Worm (Caenorhabditis elegans): ENCODE results near the gene C18A11.2.

The C18A11.2 gene

ce11 chrX:8019665-8020064, 47.7 kb upstream of the C18A11.2 start (continued):
- TF ChIP-seq zfp-3 (GFP tag; conservative IDR thresholded peaks at IDR 0.05) (0 out of 2 replicates have a peak, but pooled peaks have one; percentile 51), Y75B8A.6 (GFP tag; IDR thresholded peaks at IDR 0.05) (0 out of 2 replicates have a peak, but pooled peaks have one; percentile 46), Y5F2A.4 (GFP tag; optimal IDR thresholded peaks at IDR 0.05) (no peak), jun-1 (tag; optimal IDR thresholded peaks at IDR 0.05) (no peak), rbr-2 (tag; optimal IDR thresholded peaks at IDR 0.05) (peak; percentile 88), egl-43 (GFP tag; IDR thresholded peaks at IDR 0.05) (peak; percentile 93), mxl-3 (GFP tag; optimal IDR thresholded peaks at IDR 0.05) (peak; percentile 96), nhr-111 (GFP tag; optimal IDR thresholded peaks at IDR 0.05) (peak; percentile 18), hlh-30 (tag; optimal IDR thresholded peaks at IDR 0.05; ENCODE audit: insufficient read depth) (peak; percentile 99), dmd-6 (GFP tag; IDR thresholded peaks at IDR 0.05) (peak; percentile 89), Y48G9A.11 (GFP tag; IDR thresholded peaks at IDR 0.05) (0 out of 2 replicates have a peak, but pooled peaks have one; percentile 23), ZK337.2 (GFP tag; IDR thresholded peaks at IDR 0.05) (no peak), ctbp-1 (GFP tag; IDR thresholded peaks at IDR 0.05) (peak; percentile 59; the same call in 1 of the 2 replicates), aly-2 (tag; optimal IDR thresholded peaks at IDR 0.05) (no peak), ces-1 (GFP tag; optimal IDR thresholded peaks at IDR 0.05) (no peak), skn-1 (tag; optimal IDR thresholded peaks at IDR 0.05) (no peak), lin-13 (GFP tag; optimal IDR thresholded peaks at IDR 0.05) (peak; percentile 59), dve-1 (tag; optimal IDR thresholded peaks at IDR 0.05; ENCODE audit: insufficient read depth) (peak; percentile 91), ceh-62 (tag; optimal IDR thresholded peaks at IDR 0.05) (no peak), attf-4 (tag; optimal IDR thresholded peaks at IDR 0.05) (no peak), F26F4.8 (GFP tag; conservative IDR thresholded peaks at IDR 0.05) (no peak), ceh-32 (tag; optimal IDR thresholded peaks at IDR 0.05; ENCODE audit: poor library complexity) (no peak), ceh-28 (tag; optimal IDR thresholded peaks at IDR 0.05) (peak; percentile 63), spr-3 (GFP tag; optimal IDR thresholded peaks at IDR 0.05) (no peak), ama-1 (optimal IDR thresholded peaks at IDR 0.05) (peak; percentile 74), php-3 (GFP tag; IDR thresholded peaks at IDR 0.05) (peak; percentile 61; the same call in 1 of the 2 replicates), tra-1 (GFP tag; IDR thresholded peaks at IDR 0.05) (peak; percentile 88), sdz-12 (GFP tag; optimal IDR thresholded peaks at IDR 0.05) (peak; percentile 35), snpc-4 (tag; optimal IDR thresholded peaks at IDR 0.05) (no peak), dmd-9 (GFP tag; IDR thresholded peaks at IDR 0.05) (no peak), R02D3.7 (tag; optimal IDR thresholded peaks at IDR 0.05) (no peak), mep-1 (tag; optimal IDR thresholded peaks at IDR 0.05) (peak; percentile 93), unc-62 (GFP tag; optimal IDR thresholded peaks at IDR 0.05 in 1 of 2) (peak in 1 of 2 experiments; percentile 63), unc-62 (tag; optimal IDR thresholded peaks at IDR 0.05) (no peak), pqm-1 (tag; optimal IDR thresholded peaks at IDR 0.05) (peak; percentile 24), egl-27 (tag; optimal IDR thresholded peaks at IDR 0.05) (no peak), pha-4 (GFP tag; IDR thresholded peaks at IDR 0.05) (peak; percentile 85), pha-4 (tag; optimal IDR thresholded peaks at IDR 0.05) (peak; percentile 27), nhr-102 (tag; optimal IDR thresholded peaks at IDR 0.05) (peak; percentile 24), lsy-2 (tag; optimal IDR thresholded peaks at IDR 0.05) (peak; percentile 73 to 81), daf-16 (GFP tag; optimal IDR thresholded peaks at IDR 0.05) (peak in 1 of 2 experiments; percentile 59), daf-16 (tag; optimal IDR thresholded peaks at IDR 0.05) (peak; percentile 90), ceh-44 (GFP tag; IDR thresholded peaks at IDR 0.05) (no peak), mes-2 (tag; optimal IDR thresholded peaks at IDR 0.05; ENCODE audit: poor library complexity, severe bottlenecking) (peak; percentile 73), ceh-20 (GFP tag; IDR thresholded peaks at IDR 0.05) (peak; percentile 88), zag-1 (tag; optimal IDR thresholded peaks at IDR 0.05) (no peak), spr-1 (tag; optimal IDR thresholded peaks at IDR 0.05) (no peak), D1046.2 (GFP tag; IDR thresholded peaks at IDR 0.05) (no peak), gei-8 (GFP tag; optimal IDR thresholded peaks at IDR 0.05) (peak; percentile 81), cey-2 (tag; optimal IDR thresholded peaks at IDR 0.05; ENCODE audit: borderline replicate concordance, insufficient read depth) (no peak), tag-97 (GFP tag; IDR thresholded peaks at IDR 0.05) (no peak)
